Fruit fly (Drosophila melanogaster) S2 (cell line): ENCODE results near the gene CG7326.

ENCODE experiments used
- CG8478 ChIP-seq: fragments of >200 bp; optimal IDR thresholded peaks from 2 replicates; lab custom pipeline; 2018
- CTCF ChIP-seq, 2 experiments: fragments of >200 bp; optimal IDR thresholded peaks; 2 replicates each; lab custom pipeline; 2018

DNA sequence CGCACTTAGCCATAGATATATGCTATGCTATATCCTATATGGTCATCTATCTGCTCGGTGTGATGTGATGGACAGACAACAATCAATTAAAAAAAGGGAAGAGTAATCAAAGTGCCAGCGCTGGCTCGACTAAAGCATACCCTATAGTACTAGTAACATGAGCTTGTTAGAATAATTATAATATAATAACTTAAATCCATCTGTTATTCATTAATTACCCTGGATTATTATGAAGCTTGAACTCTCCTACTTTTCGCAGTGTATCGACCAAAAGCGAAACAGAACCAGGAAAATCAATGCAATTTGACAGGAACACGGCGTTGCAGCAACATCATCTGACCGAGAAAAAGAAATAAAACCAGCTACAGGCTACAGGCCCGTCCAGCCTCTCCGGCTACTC lies 49.8 kb upstream of the CG7326 start:
- TF ChIP-seq CG8478 (lab: Kevin White, UChicago) (no peak), CTCF (optimal IDR thresholded peaks at IDR 0.05; lab: Kevin White, UChicago) (no peak)
